Worm (Caenorhabditis elegans) whole organism, young adult: ENCODE measurements around the gene F17E9.16.

Experiments
- B0035.1 ChIP-seq: sonication (generic microtip); optimal IDR thresholded peaks from 2 replicates; lab custom pipeline; 2016; ENCODE audit warnings: missing genetic modification characterization, mild to moderate bottlenecking, missing compliant biosample characterization, missing genotype, missing genetic modification reagents
- B0336.3 ChIP-seq: fragments of 200-800 bp; sonication (Bioruptor generic); IDR thresholded peaks from 2 replicates; pipeline ENCODE4 v1.3.6; 2022; ENCODE audit warnings: missing genetic modification characterization, missing compliant biosample characterization
- F23B12.7 ChIP-seq: sonication (generic microtip); optimal IDR thresholded peaks from 2 replicates; lab custom pipeline; 2017; ENCODE audit warnings: missing genetic modification characterization, mild to moderate bottlenecking, missing compliant biosample characterization, antibody characterized with exemption, moderate library complexity; ENCODE audit not compliant: insufficient read depth
- F33H1.4 ChIP-seq: fragments of 200-800 bp; sonication (Bioruptor generic); IDR thresholded peaks from 2 replicates; pipeline ENCODE4 v1.3.6; 2022; ENCODE audit warnings: missing genetic modification reagents, missing genetic modification characterization, missing compliant biosample characterization
- F52B5.7 ChIP-seq: sonication (generic microtip); optimal IDR thresholded peaks from 2 replicates; lab custom pipeline; 2016; ENCODE audit warnings: mild to moderate bottlenecking, missing genetic modification characterization, missing compliant biosample characterization
- F57C9.4 ChIP-seq: sonication (generic microtip); optimal IDR thresholded peaks from 2 replicates; lab custom pipeline; 2017; ENCODE audit warnings: mild to moderate bottlenecking, missing genetic modification characterization, missing compliant biosample characterization
- atf-7 ChIP-seq: sonication (generic microtip); optimal IDR thresholded peaks from 2 replicates; lab custom pipeline; 2017; ENCODE audit warnings: mild to moderate bottlenecking, missing genetic modification characterization, missing compliant biosample characterization
- athp-1 ChIP-seq: sonication (generic microtip); optimal IDR thresholded peaks from 2 replicates; lab custom pipeline; 2017; ENCODE audit warnings: mild to moderate bottlenecking, missing genetic modification characterization, missing compliant biosample characterization
- attf-5 ChIP-seq: fragments of 200-800 bp; sonication (Bioruptor generic); optimal IDR thresholded peaks from 2 replicates; lab custom pipeline; 2018; ENCODE audit warnings: mild to moderate bottlenecking, missing genetic modification characterization, missing compliant biosample characterization
- attf-6 ChIP-seq: fragments of 200-800 bp; sonication (Bioruptor generic); IDR thresholded peaks from 2 replicates; pipeline ENCODE4 v1.3.6; 2022; ENCODE audit warnings: missing genetic modification reagents, missing genetic modification characterization, missing compliant biosample characterization
- bed-2 ChIP-seq: fragments of 200-800 bp; sonication (Bioruptor generic); IDR thresholded peaks from 2 replicates; pipeline ENCODE4 v1.3.6; 2022; ENCODE audit warnings: missing genetic modification reagents, missing genetic modification characterization, missing compliant biosample characterization
- cebp-1 ChIP-seq, 2 experiments: fragments of 200-800 bp in 1 of 2; sonication (Bioruptor generic) in 1 of 2; sonication (generic microtip) in 1 of 2; IDR thresholded peaks in 1 of 2; optimal IDR thresholded peaks in 1 of 2; 2 replicates each; pipeline versions ENCODE4 v1.3.6 to Lab custom; 2017 to 2022; ENCODE audit warnings: missing compliant biosample characterization in 2 of 2, missing genetic modification characterization in 2 of 2, mild to moderate bottlenecking in 1 of 2, missing genetic modification reagents in 1 of 2, moderate library complexity in 1 of 2
- ceh-100 ChIP-seq: fragments of 200-800 bp; sonication (Bioruptor generic); IDR thresholded peaks from 2 replicates; pipeline ENCODE4 v1.3.6; 2022; ENCODE audit warnings: missing genetic modification reagents, missing genetic modification characterization, missing compliant biosample characterization
- ceh-27 ChIP-seq: fragments of 200-800 bp; sonication (Bioruptor generic); optimal IDR thresholded peaks from 2 replicates; lab custom pipeline; 2018; ENCODE audit warnings: mild to moderate bottlenecking, missing genetic modification characterization, moderate library complexity, missing compliant biosample characterization
- ceh-58 ChIP-seq: fragments of 200-800 bp; sonication (Bioruptor generic); IDR thresholded peaks from 2 replicates; pipeline ENCODE4 v1.3.6; 2022; ENCODE audit warnings: missing genetic modification characterization, missing compliant biosample characterization
- dox-1 ChIP-seq: fragments of 200-800 bp; sonication (Bioruptor generic); IDR thresholded peaks from 2 replicates; pipeline ENCODE4 v1.3.6; 2022; ENCODE audit warnings: missing genetic modification reagents, missing genetic modification characterization, missing compliant biosample characterization
- dpl-1 ChIP-seq: fragments of 150-350 bp; optimal IDR thresholded peaks from 2 replicates; lab custom pipeline; 2014; ENCODE audit warnings: missing biosample characterization, missing genetic modification reagents, missing genetic modification characterization
- efl-1 ChIP-seq: fragments of 150-350 bp; optimal IDR thresholded peaks from 2 replicates; lab custom pipeline; 2014; ENCODE audit warnings: missing biosample characterization, missing genetic modification reagents, missing genetic modification characterization
- egl-18 ChIP-seq: fragments of 200-800 bp; sonication (Bioruptor generic); IDR thresholded peaks from 2 replicates; pipeline ENCODE4 v1.3.6; 2022; ENCODE audit warnings: missing genetic modification reagents, missing genetic modification characterization, missing compliant biosample characterization
- ekl-4 ChIP-seq: fragments of 200-800 bp; sonication (Bioruptor generic); IDR thresholded peaks from 2 replicates; pipeline ENCODE4 v1.3.6; 2022; ENCODE audit warnings: missing genetic modification reagents, missing genetic modification characterization, missing compliant biosample characterization
- gei-17 ChIP-seq: fragments of 200-800 bp; sonication (Bioruptor generic); optimal IDR thresholded peaks from 2 replicates; lab custom pipeline; 2018; ENCODE audit warnings: mild to moderate bottlenecking, missing genetic modification characterization, missing compliant biosample characterization
- hlh-26 ChIP-seq: fragments of 200-800 bp; sonication (Bioruptor generic); conservative IDR thresholded peaks from 2 replicates; pipeline ENCODE4 v1.3.6; 2022; ENCODE audit warnings: missing genetic modification reagents, missing genetic modification characterization, missing compliant biosample characterization
- hmg-1.2 ChIP-seq: fragments of 200-800 bp; sonication (Bioruptor generic); IDR thresholded peaks from 2 replicates; pipeline ENCODE4 v1.3.6; 2022; ENCODE audit warnings: missing genetic modification reagents, missing genetic modification characterization, missing compliant biosample characterization
- lin-26 ChIP-seq: fragments of 200-800 bp; sonication (Bioruptor generic); IDR thresholded peaks from 2 replicates; pipeline ENCODE4 v1.3.6; 2022; ENCODE audit warnings: missing genetic modification reagents, missing genetic modification characterization, missing compliant biosample characterization
- lin-40 ChIP-seq: sonication (generic microtip); optimal IDR thresholded peaks from 2 replicates; lab custom pipeline; 2016; ENCODE audit warnings: missing genetic modification characterization, mild to moderate bottlenecking, missing compliant biosample characterization, missing genotype, missing genetic modification reagents
- lin-54 ChIP-seq: fragments of 200-800 bp; sonication (Bioruptor generic); optimal IDR thresholded peaks from 2 replicates; lab custom pipeline; 2018; ENCODE audit warnings: mild to moderate bottlenecking, missing genetic modification characterization, missing compliant biosample characterization
- lsl-1 ChIP-seq: fragments of 200-800 bp; sonication (Bioruptor generic); optimal IDR thresholded peaks from 2 replicates; lab custom pipeline; 2018; ENCODE audit warnings: mild to moderate bottlenecking, missing genetic modification characterization, moderate library complexity, missing compliant biosample characterization
- madf-6 ChIP-seq: fragments of 200-800 bp; sonication (Bioruptor generic); IDR thresholded peaks from 2 replicates; pipeline ENCODE4 v1.3.6; 2022; ENCODE audit warnings: missing genetic modification reagents, missing genetic modification characterization, missing compliant biosample characterization
- mes-4 ChIP-seq: sonication (generic microtip); optimal IDR thresholded peaks from 2 replicates; lab custom pipeline; 2016; ENCODE audit warnings: missing genotype, missing genetic modification characterization, missing compliant biosample characterization
- nfyb-1 ChIP-seq: fragments of 200-800 bp; sonication (Bioruptor generic); IDR thresholded peaks from 2 replicates; pipeline ENCODE4 v1.3.6; 2022; ENCODE audit warnings: missing genetic modification reagents, missing genetic modification characterization, missing compliant biosample characterization
- nhr-120 ChIP-seq: fragments of 200-800 bp; sonication (Bioruptor generic); IDR thresholded peaks from 2 replicates; pipeline ENCODE4 v1.3.6; 2022; ENCODE audit warnings: missing genetic modification characterization, missing compliant biosample characterization
- nhr-80 ChIP-seq: sonication (generic microtip); optimal IDR thresholded peaks from 2 replicates; lab custom pipeline; 2016; ENCODE audit warnings: missing genetic modification characterization, missing compliant biosample characterization
- pbrm-1 ChIP-seq: fragments of 200-800 bp; sonication (Bioruptor generic); IDR thresholded peaks from 2 replicates; pipeline ENCODE4 v1.3.6; 2022; ENCODE audit warnings: missing genetic modification reagents, missing genetic modification characterization, missing compliant biosample characterization
- rcor-1 ChIP-seq: fragments of 200-800 bp; sonication (Bioruptor generic); IDR thresholded peaks from 2 replicates; pipeline ENCODE4 v1.3.6; 2022; ENCODE audit warnings: missing genetic modification reagents, missing genetic modification characterization, missing compliant biosample characterization
- snpc-1.3 ChIP-seq: sonication (generic microtip); optimal IDR thresholded peaks from 2 replicates; lab custom pipeline; 2017; ENCODE audit warnings: missing genetic modification characterization, mild to moderate bottlenecking, missing compliant biosample characterization, antibody characterized with exemption, moderate library complexity, missing genotype, missing genetic modification reagents; ENCODE audit not compliant: insufficient read depth
- snpc-3.4 ChIP-seq: sonication (generic microtip); optimal IDR thresholded peaks from 2 replicates; lab custom pipeline; 2017; ENCODE audit warnings: missing genetic modification characterization, mild to moderate bottlenecking, missing compliant biosample characterization, antibody characterized with exemption, moderate library complexity, missing genotype, missing genetic modification reagents
- snpc-4 ChIP-seq, 5 experiments: fragments of 150-350 bp in 1 of 5; sonication (generic microtip) in 4 of 5; optimal IDR thresholded peaks; 2 replicates each; lab custom pipeline; 2014 to 2018; ENCODE audit warnings: missing genetic modification characterization in 5 of 5, missing biosample characterization in 3 of 5, antibody characterized with exemption in 2 of 5, mild to moderate bottlenecking in 2 of 5, missing compliant biosample characterization in 2 of 5, missing genotype in 2 of 5, moderate library complexity in 2 of 5, missing genetic modification reagents in 1 of 5
- sptf-2 ChIP-seq: fragments of 200-800 bp; sonication (Bioruptor generic); optimal IDR thresholded peaks from 2 replicates; lab custom pipeline; 2018; ENCODE audit warnings: mild to moderate bottlenecking, missing genetic modification characterization, missing compliant biosample characterization
- tbp1 ChIP-seq: fragments of 200-800 bp; sonication (Bioruptor generic); optimal IDR thresholded peaks from 2 replicates; lab custom pipeline; 2018; ENCODE audit warnings: mild to moderate bottlenecking, missing genetic modification characterization, missing compliant biosample characterization
- ztf-18 ChIP-seq: sonication (generic microtip); optimal IDR thresholded peaks from 2 replicates; lab custom pipeline; 2016; ENCODE audit warnings: missing genotype, mild to moderate bottlenecking, missing genetic modification characterization, missing compliant biosample characterization
- ztf-22 ChIP-seq: fragments of 200-800 bp; sonication (Bioruptor generic); optimal IDR thresholded peaks from 2 replicates; lab custom pipeline; 2018; ENCODE audit warnings: mild to moderate bottlenecking, missing genetic modification characterization, moderate library complexity, missing compliant biosample characterization

The F17E9.16 gene

DNA sequence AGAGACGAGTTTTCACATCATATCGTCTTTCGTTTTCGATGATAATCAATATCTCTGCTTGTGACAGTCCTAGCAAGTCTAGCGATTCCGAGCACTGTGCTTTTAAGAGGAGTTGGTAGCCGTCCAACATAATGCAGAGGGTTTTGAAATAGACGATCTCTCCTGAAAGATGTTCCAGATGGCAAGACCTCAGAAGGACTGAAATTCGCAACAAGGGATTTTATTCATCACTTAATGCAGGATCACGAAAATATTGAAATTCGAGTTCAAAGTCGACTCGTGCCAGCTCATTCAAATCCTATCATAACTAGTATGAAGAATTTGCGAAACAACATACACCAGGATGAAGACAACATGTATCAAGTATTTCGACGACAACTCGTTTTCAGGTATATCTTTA is 25.4 kb downstream of the F17E9.16 start, which contains the start of gene D2096.7 (continued):
- TF ChIP-seq pbrm-1 (peak; percentile 87), dpl-1 (GFP tag; lab: Kevin White, UChicago) (no peak), ceh-100 (peak; percentile 74), ztf-22 (peak; percentile 10), athp-1 (tag; lab: Kevin White, UChicago) (peak; percentile 92), F23B12.7 (no peak), hlh-26 (GFP tag; lab: Robert Waterston, UW) (peak; percentile 68; the same call in 1 of the 2 replicates), egl-18 (GFP tag; lab: Robert Waterston, UW) (peak; percentile 51; the same call in 1 of the 2 replicates)

DNA sequence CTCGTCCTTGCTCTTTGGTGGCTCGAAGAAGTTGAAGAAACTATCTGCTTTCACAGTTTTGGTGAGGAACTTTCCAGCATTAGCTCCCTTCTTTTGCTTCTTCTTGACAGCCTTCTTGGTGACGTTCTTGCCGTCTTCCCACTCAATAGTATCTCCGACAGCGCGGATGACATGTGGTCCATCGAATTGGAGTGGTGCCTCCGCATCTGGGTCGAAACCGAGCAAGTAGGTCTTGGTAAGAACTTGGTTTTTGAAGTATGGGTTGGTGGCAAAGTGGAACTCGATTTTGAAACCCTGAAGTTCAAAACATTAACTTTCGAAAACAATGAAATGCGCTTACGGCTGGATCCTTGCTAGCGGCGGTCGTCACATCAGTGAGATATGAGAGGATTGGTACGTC is 26.1 kb downstream of the F17E9.16 start:
- TF ChIP-seq mes-4 (tag; lab: Kevin White, UChicago) (no peak), lin-26 (GFP tag; lab: Robert Waterston, UW) (peak; percentile 51; the same call in 1 of the 2 replicates), F57C9.4 (tag; lab: Kevin White, UChicago) (no peak), efl-1 (GFP tag; lab: Kevin White, UChicago) (no peak), F33H1.4 (GFP tag; lab: Robert Waterston, UW) (no peak), nhr-120 (GFP tag; lab: Robert Waterston, UW) (0 out of 2 replicates have a peak, but pooled peaks have one; percentile 12), bed-2 (GFP tag; lab: Robert Waterston, UW) (no peak), attf-6 (GFP tag; lab: Robert Waterston, UW) (no peak), dox-1 (no peak), F52B5.7 (tag; lab: Kevin White, UChicago) (no peak), snpc-3.4 (tag; lab: Kevin White, UChicago) (no peak), atf-7 (tag; lab: Kevin White, UChicago) (no peak), ekl-4 (no peak), ceh-58 (GFP tag; lab: Robert Waterston, UW) (0 out of 2 replicates have a peak, but pooled peaks have one; percentile 80)

DNA sequence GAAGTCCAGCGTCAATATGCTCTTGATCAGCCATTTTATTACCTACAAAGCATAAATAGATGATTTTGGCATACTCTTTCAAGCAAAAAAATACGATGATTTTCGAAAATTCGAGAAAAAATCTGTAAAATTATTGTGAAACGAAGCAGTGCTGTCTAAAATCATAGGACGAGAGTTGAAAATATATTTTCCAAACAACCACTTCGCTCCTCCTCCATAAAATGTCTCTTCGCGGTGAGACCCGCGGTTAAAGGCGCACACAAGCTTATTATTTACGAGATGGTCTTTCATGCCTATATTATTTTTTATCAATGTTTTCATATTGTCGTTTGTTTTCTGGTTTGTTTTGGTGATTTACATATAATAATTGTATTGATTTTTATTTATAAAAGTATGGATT is 27.1 kb downstream of the F17E9.16 start, which contains the start of gene nap-1:
nap-1 (minus strand) TSS at position 42 of the 400 bp plus-strand sequence.
- TF ChIP-seq tbp1 (GFP tag; lab: Kevin White, UChicago) = peak; percentile 55
- TF ChIP-seq pbrm-1 = peak; percentile 27; the same call in 1 of the 2 replicates
- TF ChIP-seq ceh-27 (GFP tag; lab: Kevin White, UChicago) = peak; percentile 55
- TF ChIP-seq B0035.1 = no peak
- peak; percentile 40 for TF ChIP-seq F23B12.7
- TF ChIP-seq dpl-1 (GFP tag; lab: Kevin White, UChicago) = peak; percentile 6
- peak; percentile 50; the same call in 1 of the 2 replicates for TF ChIP-seq madf-6
- no peak for TF ChIP-seq B0336.3 (GFP tag; lab: Robert Waterston, UW)
- no peak for TF ChIP-seq sptf-2
- peak; percentile 92 for TF ChIP-seq F33H1.4 (GFP tag; lab: Robert Waterston, UW)
- TF ChIP-seq snpc-4 (GFP tag; optimal IDR thresholded peaks at IDR 0.05; lab: Kevin White, UChicago) = no peak
- peak in 2 of 4 experiments; percentile 53 to 80 for TF ChIP-seq snpc-4 (tag; optimal IDR thresholded peaks at IDR 0.05; lab: Kevin White, UChicago)
- peak; percentile 34; the same call in 1 of the 2 replicates for TF ChIP-seq hmg-1.2 (GFP tag; lab: Robert Waterston, UW)
- TF ChIP-seq lsl-1 (GFP tag; lab: Kevin White, UChicago) = peak; percentile 28
- peak; percentile 37 for TF ChIP-seq lin-40 (tag; lab: Kevin White, UChicago)
- peak; percentile 26 for TF ChIP-seq lin-54 (GFP tag; lab: Kevin White, UChicago)
- peak; percentile 63; the same call in 1 of the 2 replicates for TF ChIP-seq cebp-1 (GFP tag; IDR thresholded peaks at IDR 0.05; lab: Robert Waterston, UW)
- peak; percentile 75 for TF ChIP-seq cebp-1 (tag; optimal IDR thresholded peaks at IDR 0.05; lab: Kevin White, UChicago)
- TF ChIP-seq rcor-1 = peak; percentile 51; the same call in 1 of the 2 replicates
- peak; percentile 75 for TF ChIP-seq attf-5
- no peak for TF ChIP-seq ztf-18 (tag; lab: Kevin White, UChicago)
- peak; percentile 58 for TF ChIP-seq nhr-80 (tag; lab: Kevin White, UChicago)
- no peak for TF ChIP-seq gei-17
- 0 out of 2 replicates have a peak, but pooled peaks have one; percentile 49 for TF ChIP-seq nfyb-1 (GFP tag; lab: Robert Waterston, UW)
- TF ChIP-seq snpc-1.3 (tag; lab: Kevin White, UChicago) = peak; percentile 6
- TF ChIP-seq, all 124 proteins: peak for 18
